Worm (Caenorhabditis elegans) whole organism, L3 larva: ENCODE measurements around the gene Y41C4A.9.

Experiments
- R02D3.7 ChIP-seq: fragments of 150-350 bp; optimal IDR thresholded peaks from 2 replicates; lab custom pipeline; 2014; ENCODE audit warnings: missing biosample characterization, missing genetic modification characterization
- aly-2 ChIP-seq: fragments of 150-350 bp; optimal IDR thresholded peaks from 2 replicates; lab custom pipeline; 2014; ENCODE audit warnings: missing biosample characterization, missing genetic modification characterization
- ama-1 ChIP-seq: fragments of 150-350 bp; optimal IDR thresholded peaks from 2 replicates; lab custom pipeline; 2018
- ceh-16 ChIP-seq: sonication (generic microtip); optimal IDR thresholded peaks from 2 replicates; lab custom pipeline; 2017; ENCODE audit warnings: missing biosample characterization, missing genetic modification characterization
- ceh-28 ChIP-seq: fragments of 150-350 bp; optimal IDR thresholded peaks from 2 replicates; lab custom pipeline; 2014; ENCODE audit warnings: missing biosample characterization, missing genetic modification reagents, missing genetic modification characterization
- ceh-82 ChIP-seq: fragments of 150-350 bp; optimal IDR thresholded peaks from 2 replicates; lab custom pipeline; 2014; ENCODE audit warnings: missing biosample characterization, missing genetic modification characterization
- ceh-9 ChIP-seq: sonication (generic microtip); optimal IDR thresholded peaks from 2 replicates; lab custom pipeline; 2018; ENCODE audit warnings: missing biosample characterization, missing genetic modification characterization
- daf-12 ChIP-seq: fragments of 150-350 bp; optimal IDR thresholded peaks from 2 replicates; lab custom pipeline; 2014; ENCODE audit warnings: missing biosample characterization, missing genetic modification reagents, missing genetic modification characterization
- egl-27 ChIP-seq: sonication (generic microtip); optimal IDR thresholded peaks from 4 replicates; lab custom pipeline; 2017; ENCODE audit warnings: missing biosample characterization, missing genetic modification reagents, missing genetic modification characterization
- egl-5 ChIP-seq: fragments of 150-350 bp; optimal IDR thresholded peaks from 2 replicates; lab custom pipeline; 2017; ENCODE audit warnings: missing biosample characterization, missing genetic modification reagents, missing genetic modification characterization, inconsistent platforms
- elt-1 ChIP-seq: fragments of 150-350 bp; optimal IDR thresholded peaks from 2 replicates; lab custom pipeline; 2014; ENCODE audit warnings: missing biosample characterization, missing genetic modification characterization
- elt-2 ChIP-seq: sonication (generic microtip); optimal IDR thresholded peaks from 2 replicates; lab custom pipeline; 2016; ENCODE audit warnings: missing genetic modification reagents, mild to moderate bottlenecking, missing genetic modification characterization, missing compliant biosample characterization
- elt-3 ChIP-seq, 3 experiments: fragments of 150-350 bp in 1 of 3; sonication (generic microtip) in 2 of 3; optimal IDR thresholded peaks; 2 replicates in 2 of 3; 4 replicates in 1 of 3; lab custom pipeline; 2014 to 2017; ENCODE audit warnings: missing biosample characterization in 3 of 3, missing genetic modification characterization in 3 of 3
- hmg-11 ChIP-seq: sonication (generic microtip); optimal IDR thresholded peaks from 2 replicates; lab custom pipeline; 2016; ENCODE audit warnings: missing genetic modification characterization, missing compliant biosample characterization
- jun-1 ChIP-seq: fragments of 150-350 bp; optimal IDR thresholded peaks from 2 replicates; lab custom pipeline; 2014; ENCODE audit warnings: missing biosample characterization, missing genetic modification reagents, missing genetic modification characterization
- lin-15B ChIP-seq: fragments of 150-350 bp; optimal IDR thresholded peaks from 2 replicates; lab custom pipeline; 2014; ENCODE audit warnings: missing biosample characterization, missing genetic modification characterization
- lin-39 ChIP-seq: fragments of 150-350 bp; optimal IDR thresholded peaks from 2 replicates; lab custom pipeline; 2018; ENCODE audit warnings: missing biosample characterization, missing genetic modification reagents, missing genetic modification characterization
- lsy-12 ChIP-seq: sonication (generic microtip); optimal IDR thresholded peaks from 2 replicates; lab custom pipeline; 2016; ENCODE audit warnings: mild to moderate bottlenecking, missing genetic modification characterization, missing compliant biosample characterization
- mdl-1 ChIP-seq: fragments of 150-350 bp; optimal IDR thresholded peaks from 2 replicates; lab custom pipeline; 2014; ENCODE audit warnings: missing biosample characterization, missing genetic modification characterization
- mml-1 ChIP-seq: fragments of 150-350 bp; sonication (generic microtip); optimal IDR thresholded peaks from 3 replicates; lab custom pipeline; 2014; ENCODE audit warnings: missing biosample characterization, missing genetic modification characterization
- nfya-1 ChIP-seq: sonication (generic microtip); optimal IDR thresholded peaks from 2 replicates; lab custom pipeline; 2017; ENCODE audit warnings: missing genetic modification characterization, mild to moderate bottlenecking, missing compliant biosample characterization, antibody characterized with exemption, moderate library complexity; ENCODE audit not compliant: insufficient read depth
- nhr-11 ChIP-seq: fragments of 150-350 bp; optimal IDR thresholded peaks from 2 replicates; lab custom pipeline; 2014; ENCODE audit warnings: missing biosample characterization, missing genetic modification characterization
- nhr-12 ChIP-seq: fragments of 150-350 bp; optimal IDR thresholded peaks from 2 replicates; lab custom pipeline; 2014; ENCODE audit warnings: missing biosample characterization, missing genetic modification characterization
- nhr-23 ChIP-seq: fragments of 150-350 bp; optimal IDR thresholded peaks from 2 replicates; lab custom pipeline; 2014; ENCODE audit warnings: missing biosample characterization, missing genetic modification reagents, missing genetic modification characterization
- nhr-25 ChIP-seq: sonication (generic microtip); optimal IDR thresholded peaks from 2 replicates; lab custom pipeline; 2017; ENCODE audit warnings: missing biosample characterization, missing genetic modification characterization
- nhr-43 ChIP-seq: sonication (generic microtip); optimal IDR thresholded peaks from 2 replicates; lab custom pipeline; 2016; ENCODE audit warnings: mild to moderate bottlenecking, missing genetic modification characterization, missing compliant biosample characterization; ENCODE audit not compliant: poor library complexity, severe bottlenecking
- nhr-67 ChIP-seq: fragments of 150-350 bp; optimal IDR thresholded peaks from 2 replicates; lab custom pipeline; 2014; ENCODE audit warnings: missing biosample characterization, missing genetic modification characterization
- nhr-76 ChIP-seq: fragments of 150-350 bp; sonication (generic microtip); optimal IDR thresholded peaks from 5 replicates; lab custom pipeline; 2014; ENCODE audit warnings: missing biosample characterization, missing genetic modification characterization
- nhr-77 ChIP-seq: fragments of 150-350 bp; optimal IDR thresholded peaks from 2 replicates; lab custom pipeline; 2014; ENCODE audit warnings: missing biosample characterization, missing genetic modification characterization
- pha-4 ChIP-seq: fragments of 150-350 bp; optimal IDR thresholded peaks from 2 replicates; lab custom pipeline; 2014; ENCODE audit warnings: missing biosample characterization, missing genetic modification reagents, missing genetic modification characterization
- pqm-1 ChIP-seq: fragments of 150-350 bp; optimal IDR thresholded peaks from 2 replicates; lab custom pipeline; 2017; ENCODE audit warnings: missing biosample characterization, missing genetic modification characterization, inconsistent platforms
- sea-2 ChIP-seq: fragments of 150-350 bp; sonication (generic microtip); optimal IDR thresholded peaks from 4 replicates; lab custom pipeline; 2014; ENCODE audit warnings: missing biosample characterization, missing genetic modification reagents, missing genetic modification characterization
- skn-1 ChIP-seq: fragments of 150-350 bp; optimal IDR thresholded peaks from 2 replicates; lab custom pipeline; 2014; ENCODE audit warnings: missing biosample characterization, missing genetic modification characterization
- snpc-4 ChIP-seq: fragments of 150-350 bp; optimal IDR thresholded peaks from 2 replicates; lab custom pipeline; 2014; ENCODE audit warnings: missing biosample characterization, missing genetic modification characterization
- tbx-2 ChIP-seq: sonication (generic microtip); optimal IDR thresholded peaks from 2 replicates; lab custom pipeline; 2016; ENCODE audit warnings: mild to moderate bottlenecking, missing genetic modification characterization, missing compliant biosample characterization
- unc-39 ChIP-seq: sonication (generic microtip); optimal IDR thresholded peaks from 4 replicates; lab custom pipeline; 2017; ENCODE audit warnings: missing biosample characterization, missing genetic modification characterization
- unc-62 ChIP-seq: fragments of 150-350 bp; sonication (generic microtip); optimal IDR thresholded peaks from 4 replicates; lab custom pipeline; 2014; ENCODE audit warnings: missing biosample characterization, missing genetic modification reagents, missing genetic modification characterization
- zag-1 ChIP-seq: fragments of 150-350 bp; optimal IDR thresholded peaks from 2 replicates; lab custom pipeline; 2014; ENCODE audit warnings: missing biosample characterization, missing genetic modification characterization
- ztf-11 ChIP-seq: fragments of 150-350 bp; optimal IDR thresholded peaks from 2 replicates; lab custom pipeline; 2014; ENCODE audit warnings: missing biosample characterization, missing genetic modification characterization
- ztf-4 ChIP-seq: fragments of 150-350 bp; optimal IDR thresholded peaks from 2 replicates; lab custom pipeline; 2014; ENCODE audit warnings: missing biosample characterization, missing genetic modification characterization

Gene Y41C4A.9

DNA sequence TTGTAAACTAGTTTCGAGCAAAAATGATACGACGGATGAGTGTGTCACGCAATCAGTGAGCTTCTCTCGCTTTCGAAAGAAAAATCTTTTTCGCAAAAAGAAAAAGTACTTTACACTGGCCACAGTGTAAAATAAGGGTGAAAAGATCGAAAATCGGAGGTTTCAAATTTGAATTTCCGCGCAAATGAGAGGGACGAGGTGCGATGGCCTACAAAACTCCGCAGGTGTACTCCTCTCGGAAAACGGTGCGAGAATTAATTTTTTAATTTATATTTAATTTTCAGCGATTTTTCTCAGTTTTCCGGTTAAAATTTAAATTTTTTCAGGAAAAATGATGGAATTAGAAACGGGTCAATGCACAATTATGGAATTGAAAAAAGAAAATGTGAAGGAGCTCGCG is 28.3 kb upstream of the Y41C4A.9 start, which contains the start of gene mrt-2:
TSS of gene mrt-2 (plus strand) at position 49 of the 400 bp plus-strand sequence.
- TF ChIP-seq ztf-4: no peak
- peak; percentile 45 for TF ChIP-seq skn-1 (tag; lab: Kevin White, UChicago)
- TF ChIP-seq hmg-11: peak; percentile 43
- peak; percentile 86 for TF ChIP-seq nhr-23
- peak; percentile 54 for TF ChIP-seq lin-39 (tag; lab: Kevin White, UChicago)
- TF ChIP-seq nhr-25 (tag; lab: Kevin White, UChicago): peak; percentile 65
- TF ChIP-seq nhr-43 (tag; lab: Kevin White, UChicago): peak; percentile 91
- peak; percentile 22 for TF ChIP-seq elt-2 (tag; lab: Kevin White, UChicago)
- peak; percentile 66 for TF ChIP-seq lin-15B (tag; lab: Kevin White, UChicago)
- peak; percentile 43 for TF ChIP-seq snpc-4 (tag; lab: Kevin White, UChicago)
- peak; percentile 55 for TF ChIP-seq lsy-12 (tag; lab: Kevin White, UChicago)
- TF ChIP-seq nhr-77 (tag; lab: Kevin White, UChicago): no peak
- peak; percentile 5 for TF ChIP-seq R02D3.7 (tag; lab: Kevin White, UChicago)
- TF ChIP-seq mdl-1 (tag; lab: Kevin White, UChicago): no peak
- no peak for TF ChIP-seq aly-2 (tag; lab: Kevin White, UChicago)
- peak; percentile 77 for TF ChIP-seq pha-4
- peak; percentile 87 for TF ChIP-seq nfya-1 (tag; lab: Kevin White, UChicago)
- TF ChIP-seq nhr-11 (tag; lab: Kevin White, UChicago): no peak
- peak; percentile 49 for TF ChIP-seq ceh-28 (tag; lab: Kevin White, UChicago)

DNA sequence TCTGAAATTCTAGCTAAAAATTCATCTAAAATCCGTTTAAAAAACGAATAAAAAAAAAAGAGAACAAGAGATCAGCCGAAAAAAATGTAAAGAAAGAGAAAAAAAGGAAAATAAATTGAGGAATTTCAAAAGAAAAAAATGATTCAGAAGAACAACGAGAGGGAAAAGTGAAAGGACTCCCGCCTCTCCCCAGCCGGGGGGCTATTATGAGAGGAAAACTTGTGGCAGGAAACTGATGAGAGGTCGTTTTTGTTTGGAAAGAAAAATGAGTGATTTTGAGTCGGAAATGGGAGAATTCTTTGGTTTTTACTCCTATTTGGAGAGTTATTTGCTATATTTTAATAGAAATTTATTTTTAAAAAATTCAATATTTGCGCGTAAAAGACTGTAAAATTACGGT is 23.7 kb upstream of the Y41C4A.9 start:
- TF ChIP-seq nhr-76 (tag; lab: Kevin White, UChicago): no peak
- no peak for TF ChIP-seq nhr-77 (tag; lab: Kevin White, UChicago)
- TF ChIP-seq lin-15B (tag; lab: Kevin White, UChicago): no peak
- TF ChIP-seq mml-1 (tag; lab: Kevin White, UChicago): no peak
- TF ChIP-seq daf-12 (tag; lab: Kevin White, UChicago): no peak
- no peak for TF ChIP-seq sea-2 (GFP tag; lab: Kevin White, UChicago)
- TF ChIP-seq ceh-82 (tag; lab: Kevin White, UChicago): no peak
- no peak for TF ChIP-seq elt-2 (tag; lab: Kevin White, UChicago)
- no peak for TF ChIP-seq pha-4
- TF ChIP-seq unc-62: no peak
- no peak for TF ChIP-seq nhr-23
- no peak for TF ChIP-seq unc-39
- TF ChIP-seq ama-1: no peak
- TF ChIP-seq zag-1 (tag; lab: Kevin White, UChicago): no peak
- TF ChIP-seq aly-2 (tag; lab: Kevin White, UChicago): no peak
- no peak for TF ChIP-seq nfya-1 (tag; lab: Kevin White, UChicago)
- no peak for TF ChIP-seq egl-27 (tag; lab: Kevin White, UChicago)
- no peak for TF ChIP-seq mdl-1 (tag; lab: Kevin White, UChicago)
- no peak for TF ChIP-seq ztf-4

DNA sequence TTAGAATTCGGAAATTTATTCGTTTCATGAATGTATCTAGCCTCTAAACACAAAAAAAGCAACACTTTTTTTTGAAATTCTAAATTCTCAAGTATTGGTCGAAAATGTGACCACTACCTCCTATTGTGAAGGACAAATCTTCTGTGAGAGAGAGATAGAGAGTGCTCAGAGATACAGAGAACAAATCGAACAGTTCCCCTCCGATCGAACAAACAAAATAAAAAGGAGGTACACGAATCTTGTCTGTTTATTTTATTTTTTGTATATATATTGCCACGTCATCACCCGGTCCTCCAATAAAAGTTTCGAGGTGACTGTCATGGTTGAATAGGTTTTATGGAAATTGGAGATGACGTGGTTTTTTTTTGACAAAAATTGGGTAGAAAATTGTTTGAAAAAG is 22.4 kb upstream of the Y41C4A.9 start:
- TF ChIP-seq nhr-25 (tag; lab: Kevin White, UChicago) (peak; percentile 8), pha-4 (peak; percentile 73), mml-1 (tag; lab: Kevin White, UChicago) (no peak)

DNA sequence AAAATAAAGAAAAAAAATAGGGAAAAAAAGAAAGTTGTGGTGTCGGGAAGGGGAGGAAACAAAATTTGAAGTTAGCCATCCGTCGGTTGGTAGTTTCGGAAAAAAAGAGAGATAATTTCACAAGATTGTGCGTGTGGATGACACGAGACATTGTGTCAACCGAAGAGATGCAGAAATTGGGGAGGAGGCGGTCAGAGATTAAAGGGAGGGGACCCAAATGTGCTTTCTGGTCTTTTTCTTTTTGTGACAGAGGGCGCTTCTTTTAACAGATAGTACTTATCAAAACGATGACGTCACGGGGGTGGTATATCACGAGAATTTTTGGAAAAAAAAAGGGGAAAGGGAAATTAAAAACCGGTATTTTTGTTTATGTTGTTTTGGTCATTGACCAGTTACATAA is 20.0 kb upstream of the Y41C4A.9 start:
- TF ChIP-seq hmg-11: peak; percentile 11
- peak; percentile 73 for TF ChIP-seq lin-39 (tag; lab: Kevin White, UChicago)
- peak; percentile 73 for TF ChIP-seq nfya-1 (tag; lab: Kevin White, UChicago)
- peak; percentile 17 for TF ChIP-seq lin-15B (tag; lab: Kevin White, UChicago)
- peak; percentile 24 for TF ChIP-seq elt-1 (tag; lab: Kevin White, UChicago)
- TF ChIP-seq nhr-12 (tag; lab: Kevin White, UChicago): no peak
- peak; percentile 21 for TF ChIP-seq mdl-1 (tag; lab: Kevin White, UChicago)
- TF ChIP-seq egl-5 (tag; lab: Kevin White, UChicago): no peak
- TF ChIP-seq elt-3 (tag; optimal IDR thresholded peaks at IDR 0.05; lab: Kevin White, UChicago): no peak

DNA sequence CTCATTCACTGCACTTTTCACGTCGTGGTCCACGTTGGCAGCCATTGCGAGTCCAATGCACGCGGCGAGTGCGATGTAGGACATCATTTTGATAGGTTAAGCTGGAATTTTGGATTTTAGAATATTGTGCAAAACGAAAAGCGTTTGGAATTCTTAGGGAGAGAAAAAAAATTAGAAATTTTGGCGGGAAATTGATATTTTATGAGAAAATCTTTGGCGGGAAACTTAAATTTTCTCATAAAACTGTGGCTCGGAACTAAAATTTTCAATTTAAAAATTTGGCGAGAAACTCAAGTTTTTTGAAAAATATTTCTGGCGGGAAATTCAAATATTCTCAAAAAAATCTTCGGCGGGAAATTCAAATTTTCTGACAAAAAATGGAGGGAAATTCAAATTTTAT is 19.1 kb upstream of the Y41C4A.9 start, which contains the start of gene sup-1:
TSS of gene sup-1 (minus strand) at position 101 of the 400 bp plus-strand sequence.
- TF ChIP-seq pha-4: no peak
- TF ChIP-seq hmg-11: no peak
- TF ChIP-seq pqm-1 (tag; lab: Kevin White, UChicago): no peak
- no peak for TF ChIP-seq ztf-4
- no peak for TF ChIP-seq zag-1 (tag; lab: Kevin White, UChicago)
- TF ChIP-seq tbx-2 (tag; lab: Kevin White, UChicago): no peak
- TF ChIP-seq ceh-9: no peak
- no peak for TF ChIP-seq elt-2 (tag; lab: Kevin White, UChicago)
- TF ChIP-seq ztf-11: no peak
- TF ChIP-seq lin-39 (tag; lab: Kevin White, UChicago): no peak
- no peak for TF ChIP-seq snpc-4 (tag; lab: Kevin White, UChicago)
- no peak for TF ChIP-seq R02D3.7 (tag; lab: Kevin White, UChicago)
- TF ChIP-seq nhr-67 (tag; lab: Kevin White, UChicago): no peak
- TF ChIP-seq elt-3 (tag; optimal IDR thresholded peaks at IDR 0.05; lab: Kevin White, UChicago): no peak
- no peak for TF ChIP-seq mml-1 (tag; lab: Kevin White, UChicago)
- TF ChIP-seq egl-5 (tag; lab: Kevin White, UChicago): no peak
- no peak for TF ChIP-seq jun-1 (tag; lab: Kevin White, UChicago)
- TF ChIP-seq nhr-76 (tag; lab: Kevin White, UChicago): no peak
- no peak for TF ChIP-seq ceh-16 (tag; lab: Kevin White, UChicago)
